Fruit fly (Drosophila melanogaster) whole organism, embryonic: ENCODE results near the gene Abcd1.

Experiments used
- Asciz ChIP-seq: fragments of 200-800 bp; sonication (Bioruptor generic); optimal IDR thresholded peaks from 2 replicates; lab custom pipeline; 2017; ENCODE audit warnings: missing biosample characterization, mild to moderate bottlenecking, missing genetic modification characterization, missing genetic modification reagents
- B-H2 ChIP-seq: fragments of 200-800 bp; sonication (Bioruptor generic); optimal IDR thresholded peaks from 2 replicates; lab custom pipeline; 2018; ENCODE audit warnings: missing biosample characterization, mild to moderate bottlenecking, missing genetic modification characterization
- BEAF-32 ChIP-seq: fragments of 200-800 bp; sonication (Bioruptor generic); optimal IDR thresholded peaks from 3 replicates; lab custom pipeline; 2017; ENCODE audit warnings: missing biosample characterization, missing genetic modification characterization, mild to moderate bottlenecking, moderate library complexity, missing genetic modification reagents
- CG1024 ChIP-seq: fragments of 200-800 bp; sonication (Bioruptor generic); IDR thresholded peaks from 2 replicates; pipeline ENCODE4 v1.3.6; 2022; ENCODE audit warnings: missing biosample characterization, missing genetic modification characterization
- CG10267 ChIP-seq: fragments of 200-800 bp; sonication (Bioruptor generic); optimal IDR thresholded peaks from 2 replicates; lab custom pipeline; 2018; ENCODE audit warnings: missing biosample characterization, mild to moderate bottlenecking, missing genetic modification characterization, moderate library complexity
- CG10321 ChIP-seq: fragments of 200-800 bp; sonication (Bioruptor generic); IDR thresholded peaks from 2 replicates; pipeline ENCODE4 v1.3.6; 2022; ENCODE audit warnings: missing biosample characterization, missing genetic modification characterization
- CG13296 ChIP-seq: fragments of 200-800 bp; sonication (Bioruptor generic); optimal IDR thresholded peaks from 3 replicates; lab custom pipeline; 2018; ENCODE audit warnings: missing biosample characterization, mild to moderate bottlenecking, missing genetic modification characterization
- CG14014 ChIP-seq: fragments of 200-800 bp; sonication (Bioruptor generic); IDR thresholded peaks from 2 replicates; pipeline ENCODE4 v1.3.6; 2022; ENCODE audit warnings: missing biosample characterization, missing genetic modification characterization
- CG14441 ChIP-seq: fragments of 200-800 bp; sonication (Bioruptor generic); IDR thresholded peaks from 2 replicates; pipeline ENCODE4 v1.3.6; 2022; ENCODE audit warnings: missing biosample characterization, missing genetic modification characterization
- CG1529 ChIP-seq: fragments of 200-800 bp; sonication (Bioruptor generic); optimal IDR thresholded peaks from 3 replicates; lab custom pipeline; 2018; ENCODE audit warnings: missing biosample characterization, missing genetic modification characterization
- CG15696 ChIP-seq: fragments of 200-800 bp; sonication (Bioruptor generic); optimal IDR thresholded peaks from 2 replicates; lab custom pipeline; 2019; ENCODE audit warnings: missing biosample characterization, mild to moderate bottlenecking, missing genetic modification characterization, moderate library complexity
- CG17328 ChIP-seq: fragments of 200-800 bp; sonication (Bioruptor generic); IDR thresholded peaks from 2 replicates; pipeline ENCODE4 v1.3.6; 2022; ENCODE audit warnings: missing biosample characterization, missing genetic modification characterization
- CG17802 ChIP-seq: fragments of 200-800 bp; sonication (Bioruptor generic); optimal IDR thresholded peaks from 2 replicates; lab custom pipeline; 2018; ENCODE audit warnings: missing biosample characterization, mild to moderate bottlenecking, missing genetic modification characterization, moderate library complexity
- CG17912 ChIP-seq: fragments of 200-800 bp; sonication (Bioruptor generic); optimal IDR thresholded peaks from 2 replicates; lab custom pipeline; 2018; ENCODE audit warnings: missing biosample characterization, mild to moderate bottlenecking, missing genetic modification characterization
- CG2120 ChIP-seq: fragments of 200-800 bp; sonication (Bioruptor generic); optimal IDR thresholded peaks from 3 replicates; lab custom pipeline; 2016; ENCODE audit warnings: missing biosample characterization, missing genetic modification characterization
- CG30020 ChIP-seq: fragments of 200-800 bp; optimal IDR thresholded peaks from 2 replicates; lab custom pipeline; 2019; ENCODE audit warnings: missing biosample characterization, mild to moderate bottlenecking, missing genetic modification characterization, moderate library complexity
- CG3407 ChIP-seq: fragments of 200-800 bp; sonication (Bioruptor generic); optimal IDR thresholded peaks from 2 replicates; lab custom pipeline; 2018; ENCODE audit warnings: missing biosample characterization, mild to moderate bottlenecking, missing genetic modification characterization
- CG3995 ChIP-seq: fragments of 200-800 bp; sonication (Bioruptor generic); optimal IDR thresholded peaks from 3 replicates; lab custom pipeline; 2016; ENCODE audit warnings: missing biosample characterization, missing genetic modification characterization
- CG6791 ChIP-seq: fragments of 200-800 bp; sonication (Bioruptor generic); IDR thresholded peaks from 3 replicates; pipeline ENCODE4 v1.3.6; 2022; ENCODE audit warnings: missing biosample characterization, missing genetic modification characterization; ENCODE audit not compliant: partially characterized antibody
- CG7357 ChIP-seq: fragments of 200-800 bp; sonication (Bioruptor generic); IDR thresholded peaks from 3 replicates; pipeline ENCODE4 v1.3.6; 2022; ENCODE audit warnings: missing biosample characterization, missing genetic modification characterization
- CG8924 ChIP-seq: fragments of 200-800 bp; optimal IDR thresholded peaks from 3 replicates; lab custom pipeline; 2019; ENCODE audit warnings: missing biosample characterization, mild to moderate bottlenecking, missing genetic modification characterization, moderate library complexity
- CkIIα-i1 ChIP-seq: fragments of 200-800 bp; sonication (Bioruptor generic); IDR thresholded peaks from 2 replicates; pipeline ENCODE4 v1.3.6; 2022; ENCODE audit warnings: missing biosample characterization, missing genetic modification characterization
- D19A ChIP-seq: fragments of 200-800 bp; optimal IDR thresholded peaks from 3 replicates; lab custom pipeline; 2019; ENCODE audit warnings: missing biosample characterization, mild to moderate bottlenecking, missing genetic modification characterization, moderate library complexity
- Eip74EF ChIP-seq, 2 experiments: fragments of 200-800 bp in 1 of 2; fragments of >200 bp in 1 of 2; sonication (Bioruptor generic) in 1 of 2; optimal IDR thresholded peaks; 2 replicates each; lab custom pipeline; 2017 to 2019; ENCODE audit warnings: missing biosample characterization in 2 of 2, missing genetic modification characterization in 2 of 2, mild to moderate bottlenecking in 1 of 2, moderate library complexity in 1 of 2
- HLH3B ChIP-seq: fragments of 200-800 bp; sonication (Bioruptor generic); IDR thresholded peaks from 2 replicates; pipeline ENCODE4 v1.3.6; 2022; ENCODE audit warnings: missing biosample characterization, missing genetic modification characterization
- Hr39 ChIP-seq: fragments of >200 bp; optimal IDR thresholded peaks from 2 replicates; lab custom pipeline; 2017
- Kr ChIP-seq: fragments of 200-800 bp; sonication (Bioruptor generic); optimal IDR thresholded peaks from 2 replicates; lab custom pipeline; 2017; ENCODE audit warnings: missing biosample characterization, mild to moderate bottlenecking, missing genetic modification characterization
- Meics ChIP-seq: fragments of 200-800 bp; sonication (Bioruptor generic); optimal IDR thresholded peaks from 2 replicates; lab custom pipeline; 2017; ENCODE audit warnings: missing biosample characterization, mild to moderate bottlenecking, missing genetic modification characterization
- Mes4 ChIP-seq: fragments of 200-800 bp; sonication (Bioruptor generic); optimal IDR thresholded peaks from 2 replicates; lab custom pipeline; 2016; ENCODE audit warnings: missing biosample characterization, missing genetic modification characterization
- Pdp1 ChIP-seq, 2 experiments: fragments of 200-800 bp; sonication (Bioruptor generic); optimal IDR thresholded peaks; 3 replicates each; lab custom pipeline; 2016; ENCODE audit warnings: missing biosample characterization in 2 of 2, missing genetic modification characterization in 2 of 2, mild to moderate bottlenecking in 1 of 2, moderate library complexity in 1 of 2
- Sry-δ ChIP-seq: fragments of 200-800 bp; sonication (Bioruptor generic); optimal IDR thresholded peaks from 2 replicates; lab custom pipeline; 2016; ENCODE audit warnings: missing biosample characterization, missing genetic modification characterization
- Trl ChIP-seq, 3 experiments: fragments of >200 bp in 2 of 3; fragments of 200-800 bp in 1 of 3; sonication (Bioruptor generic) in 1 of 3; optimal IDR thresholded peaks; 2 replicates in 1 of 3; 3 replicates in 2 of 3; lab custom pipeline; 2016 to 2017; ENCODE audit warnings: missing biosample characterization in 1 of 3, missing genetic modification characterization in 1 of 3
- ac ChIP-seq: fragments of 200-800 bp; sonication (Bioruptor generic); optimal IDR thresholded peaks from 3 replicates; lab custom pipeline; 2017; ENCODE audit warnings: missing biosample characterization, mild to moderate bottlenecking, missing genetic modification characterization
- bbx ChIP-seq: fragments of 200-800 bp; sonication (Bioruptor generic); IDR thresholded peaks from 2 replicates; pipeline ENCODE4 v1.3.6; 2022; ENCODE audit warnings: missing biosample characterization, missing genetic modification characterization; ENCODE audit not compliant: partially characterized antibody
- br ChIP-seq: fragments of >200 bp; optimal IDR thresholded peaks from 2 replicates; lab custom pipeline; 2017
- dmrt99B ChIP-seq: fragments of 200-800 bp; sonication (Bioruptor generic); optimal IDR thresholded peaks from 2 replicates; lab custom pipeline; 2018; ENCODE audit warnings: missing biosample characterization, mild to moderate bottlenecking, missing genetic modification characterization, moderate library complexity
- gem ChIP-seq: fragments of 200-800 bp; sonication (Bioruptor generic); optimal IDR thresholded peaks from 2 replicates; lab custom pipeline; 2019; ENCODE audit warnings: missing biosample characterization, mild to moderate bottlenecking, missing genetic modification characterization, moderate library complexity
- gfzf ChIP-seq: fragments of 200-800 bp; sonication (Bioruptor generic); optimal IDR thresholded peaks from 2 replicates; lab custom pipeline; 2016; ENCODE audit warnings: missing biosample characterization, mild to moderate bottlenecking, missing genetic modification characterization, moderate library complexity
- grau ChIP-seq: fragments of 200-800 bp; optimal IDR thresholded peaks from 3 replicates; lab custom pipeline; 2019; ENCODE audit warnings: missing biosample characterization, mild to moderate bottlenecking, missing genetic modification characterization, moderate library complexity
- her ChIP-seq: fragments of 200-800 bp; sonication (Bioruptor generic); optimal IDR thresholded peaks from 2 replicates; lab custom pipeline; 2016; ENCODE audit warnings: missing biosample characterization, missing genetic modification characterization
- jumu ChIP-seq: fragments of 200-800 bp; sonication (Bioruptor generic); optimal IDR thresholded peaks from 3 replicates; lab custom pipeline; 2016; ENCODE audit warnings: missing biosample characterization, missing genetic modification characterization
- nmo ChIP-seq: fragments of 200-800 bp; sonication (Bioruptor generic); optimal IDR thresholded peaks from 2 replicates; lab custom pipeline; 2018; ENCODE audit warnings: missing biosample characterization, mild to moderate bottlenecking, missing genetic modification characterization, moderate library complexity
- phol ChIP-seq: fragments of 200-800 bp; sonication (Bioruptor generic); optimal IDR thresholded peaks from 3 replicates; lab custom pipeline; 2018; ENCODE audit warnings: missing biosample characterization, mild to moderate bottlenecking, missing genetic modification characterization, moderate library complexity
- sens ChIP-seq: fragments of 200-800 bp; sonication (Bioruptor generic); peaks from one replicate; lab custom pipeline; 2016; ENCODE audit warnings: missing biosample characterization, missing genetic modification characterization
- ssp ChIP-seq: fragments of 200-800 bp; sonication (Bioruptor generic); IDR thresholded peaks from 2 replicates; pipeline ENCODE4 v1.3.6; 2022; ENCODE audit warnings: missing biosample characterization, missing genetic modification characterization
- sug ChIP-seq: fragments of 200-800 bp; optimal IDR thresholded peaks from 2 replicates; lab custom pipeline; 2019; ENCODE audit warnings: missing biosample characterization, mild to moderate bottlenecking, missing genetic modification characterization, moderate library complexity
- tap ChIP-seq: fragments of 200-800 bp; optimal IDR thresholded peaks from 3 replicates; lab custom pipeline; 2019; ENCODE audit warnings: missing biosample characterization, mild to moderate bottlenecking, missing genetic modification characterization, moderate library complexity
- z ChIP-seq: fragments of 200-800 bp; sonication (Bioruptor generic); IDR thresholded peaks from 3 replicates; pipeline ENCODE4 v1.3.6; 2022; ENCODE audit warnings: missing biosample characterization, missing genetic modification characterization

Abcd1 gene

dm6 chr4:180780-181179 lies 12.8 kb downstream of the Abcd1 start (continued):
- TF ChIP-seq CG1024 (GFP tag; lab: Robert Waterston, UW), result peak; percentile 84
- TF ChIP-seq CkIIα-i1 (GFP tag; lab: Robert Waterston, UW), result no peak
- peak; percentile 7 for TF ChIP-seq Sry-δ
- peak; percentile 5 for TF ChIP-seq gem (tag; lab: Kevin White, UChicago)
- peak; percentile 0 for TF ChIP-seq CG13296 (GFP tag; lab: Kevin White, UChicago)
- TF ChIP-seq ssp (GFP tag; lab: Robert Waterston, UW), result peak; percentile 90
- TF ChIP-seq CG2120 (GFP tag; lab: Kevin White, UChicago), result peak; percentile 3
- peak; percentile 85 for TF ChIP-seq sens
- TF ChIP-seq CG17328 (GFP tag; lab: Robert Waterston, UW), result no peak
- peak; percentile 32 for TF ChIP-seq BEAF-32 (GFP tag; lab: Kevin White, UChicago)
- TF ChIP-seq Eip74EF (GFP tag; optimal IDR thresholded peaks at IDR 0.05; lab: Kevin White, UChicago), result peak in 1 of 2 experiments; percentile 16

dm6 chr4:179920-180261 lies 13.7 kb downstream of the Abcd1 start:
- TF ChIP-seq bbx (no peak), CG7357 (GFP tag; lab: Robert Waterston, UW) (peak; percentile 9; the same call in 1 of the 3 replicates), CG15696 (no peak), CG30020 (tag; lab: Kevin White, UChicago) (peak; percentile 84), D19A (tag; lab: Kevin White, UChicago) (peak; percentile 14), Asciz (GFP tag; lab: Kevin White, UChicago) (no peak), CG17802 (tag; lab: Kevin White, UChicago) (peak; percentile 86), Meics (GFP tag; lab: Kevin White, UChicago) (no peak), grau (tag; lab: Kevin White, UChicago) (no peak), br (lab: Kevin White, UChicago) (no peak), ac (GFP tag; lab: Kevin White, UChicago) (no peak), Mes4 (GFP tag; lab: Kevin White, UChicago) (no peak), dmrt99B (tag; lab: Kevin White, UChicago) (no peak), sug (tag; lab: Kevin White, UChicago) (no peak), z (GFP tag; lab: Robert Waterston, UW) (no peak), CG6791 (GFP tag; lab: Robert Waterston, UW) (no peak), Kr (GFP tag; lab: Kevin White, UChicago) (no peak), sens (peak; percentile 20), Hr39 (no peak), gfzf (GFP tag; lab: Kevin White, UChicago) (no peak), her (GFP tag; lab: Kevin White, UChicago) (no peak), tap (tag; lab: Kevin White, UChicago) (no peak), CG17912 (GFP tag; lab: Kevin White, UChicago) (no peak), CG3407 (GFP tag; lab: Kevin White, UChicago) (no peak), CG8924 (tag; lab: Kevin White, UChicago) (no peak), CG10321 (no peak), CG14014 (GFP tag; lab: Robert Waterston, UW) (no peak)

dm6 chr4:179062-179919 lies 14.3 kb downstream of the Abcd1 start, which contains the start of gene Arl4:
Arl4 (minus strand) TSS chr4:179389.
- TF ChIP-seq HLH3B (GFP tag; lab: Robert Waterston, UW) (0 out of 2 replicates have a peak, but pooled peaks have one; percentile 12), B-H2 (GFP tag; lab: Kevin White, UChicago) (peak; percentile 25), jumu (GFP tag; lab: Kevin White, UChicago) (no peak), phol (peak; percentile 67), CG10267 (peak; percentile 28), nmo (GFP tag; lab: Kevin White, UChicago) (no peak), sens (peak; percentile 14), CG3995 (GFP tag; lab: Kevin White, UChicago) (peak; percentile 43), CG1529 (GFP tag; lab: Kevin White, UChicago) (no peak), Trl (optimal IDR thresholded peaks at IDR 0.05; lab: Kevin White, UChicago) (no peak), Trl (GFP tag; optimal IDR thresholded peaks at IDR 0.05; lab: Kevin White, UChicago) (no peak), Pdp1 (GFP tag; optimal IDR thresholded peaks at IDR 0.05; lab: Kevin White, UChicago) (peak; percentile 19 to 70), CG14441 (GFP tag; lab: Robert Waterston, UW) (no peak)
